Worm (Caenorhabditis elegans) whole organism, late embryonic: ENCODE measurements around the gene F14H8.5.

Source experiments
- ama-1 ChIP-seq: fragments of 150-350 bp; optimal IDR thresholded peaks from 2 replicates; lab custom pipeline; 2014
- ceh-19 ChIP-seq: fragments of 200-800 bp; sonication (Bioruptor generic); optimal IDR thresholded peaks from 2 replicates; lab custom pipeline; 2018; ENCODE audit warnings: mild to moderate bottlenecking, missing genetic modification characterization, missing compliant biosample characterization
- ceh-9 ChIP-seq: sonication (generic microtip); optimal IDR thresholded peaks from 2 replicates; lab custom pipeline; 2016; ENCODE audit warnings: mild to moderate bottlenecking, missing genetic modification characterization, inconsistent platforms, missing compliant biosample characterization
- che-1 ChIP-seq: sonication (generic microtip); optimal IDR thresholded peaks from 2 replicates; lab custom pipeline; 2016; ENCODE audit warnings: mild to moderate bottlenecking, missing genetic modification characterization, missing compliant biosample characterization
- ets-4 ChIP-seq: sonication (generic microtip); optimal IDR thresholded peaks from 2 replicates; lab custom pipeline; 2016; ENCODE audit warnings: missing genetic modification characterization, missing compliant biosample characterization
- fax-1 ChIP-seq: sonication (generic microtip); optimal IDR thresholded peaks from 2 replicates; lab custom pipeline; 2016; ENCODE audit warnings: missing genotype, missing genetic modification characterization, missing compliant biosample characterization
- fkh-10 ChIP-seq: fragments of 150-350 bp; optimal IDR thresholded peaks from 2 replicates; lab custom pipeline; 2014; ENCODE audit warnings: missing biosample characterization, missing genetic modification reagents, missing genetic modification characterization
- nfya-1 ChIP-seq: sonication (generic microtip); optimal IDR thresholded peaks from 2 replicates; lab custom pipeline; 2017; ENCODE audit warnings: missing genetic modification characterization, mild to moderate bottlenecking, missing compliant biosample characterization, antibody characterized with exemption, moderate library complexity
- pqm-1 ChIP-seq: sonication (generic microtip); optimal IDR thresholded peaks from 2 replicates; lab custom pipeline; 2016; ENCODE audit warnings: missing genetic modification characterization, missing compliant biosample characterization
- ref-2 ChIP-seq: sonication (generic microtip); optimal IDR thresholded peaks from 2 replicates; lab custom pipeline; 2016; ENCODE audit warnings: missing genetic modification characterization, missing compliant biosample characterization
- rnt-1 ChIP-seq: sonication (generic microtip); optimal IDR thresholded peaks from 2 replicates; lab custom pipeline; 2016; ENCODE audit warnings: missing genetic modification characterization, missing compliant biosample characterization
- tbx-2 ChIP-seq: sonication (generic microtip); optimal IDR thresholded peaks from 2 replicates; lab custom pipeline; 2016; ENCODE audit warnings: missing genetic modification characterization, missing compliant biosample characterization
- unc-86 ChIP-seq: sonication (generic microtip); optimal IDR thresholded peaks from 2 replicates; lab custom pipeline; 2016; ENCODE audit warnings: missing genetic modification characterization, missing compliant biosample characterization
- ztf-16 ChIP-seq: sonication (generic microtip); optimal IDR thresholded peaks from 2 replicates; lab custom pipeline; 2017; ENCODE audit warnings: missing genetic modification characterization, missing compliant biosample characterization

DNA sequence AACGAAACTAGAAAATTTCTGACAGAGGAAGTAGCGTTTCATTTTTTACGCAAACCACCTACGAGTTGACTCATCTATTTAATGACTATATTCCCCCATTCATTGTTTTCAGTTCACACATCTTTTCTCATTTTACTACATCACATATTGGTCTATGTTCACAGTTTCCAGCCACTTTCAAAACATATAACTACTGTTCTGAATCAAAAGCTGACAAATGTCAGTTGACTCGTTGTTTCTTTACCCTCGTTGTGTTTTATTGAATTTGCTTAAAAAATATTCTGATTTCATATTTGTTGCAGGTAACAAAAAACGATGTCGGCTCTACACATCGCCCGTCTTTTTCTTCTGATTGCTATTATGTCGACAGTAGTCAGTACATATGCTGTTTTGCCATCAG, 49.7 kb upstream of the F14H8.5 start, which contains the start of gene nlp-59:
- TF ChIP-seq ama-1 (no peak), ets-4 (tag; lab: Kevin White, UChicago) (no peak), nfya-1 (tag; lab: Kevin White, UChicago) (no peak), ztf-16 (tag; lab: Kevin White, UChicago) (no peak), fkh-10 (GFP tag; lab: Kevin White, UChicago) (no peak), ref-2 (no peak), rnt-1 (tag; lab: Kevin White, UChicago) (no peak), tbx-2 (no peak), che-1 (tag; lab: Kevin White, UChicago) (no peak), ceh-9 (tag; lab: Kevin White, UChicago) (no peak), fax-1 (no peak), pqm-1 (tag; lab: Kevin White, UChicago) (no peak), ceh-19 (GFP tag; lab: Kevin White, UChicago) (no peak), unc-86 (tag; lab: Kevin White, UChicago) (no peak)
